Fruit fly (Drosophila melanogaster) whole organism, wandering third instar larva: ENCODE data around the gene asp.

Source experiments
- Dfd ChIP-seq: fragments of >200 bp; optimal IDR thresholded peaks from 2 replicates; lab custom pipeline; 2017; ENCODE audit warnings: missing biosample characterization, missing genetic modification characterization
- HLH106 ChIP-seq: fragments of 200-800 bp; optimal IDR thresholded peaks from 3 replicates; lab custom pipeline; 2019; ENCODE audit warnings: missing biosample characterization, mild to moderate bottlenecking, missing genetic modification characterization, moderate library complexity
- Hnf4 ChIP-seq: fragments of 200-800 bp; sonication (Bioruptor generic); optimal IDR thresholded peaks from 2 replicates; lab custom pipeline; 2016; ENCODE audit warnings: missing biosample characterization, mild to moderate bottlenecking, missing genetic modification characterization
- pan ChIP-seq: fragments of >200 bp; optimal IDR thresholded peaks from 2 replicates; lab custom pipeline; 2017

DNA sequence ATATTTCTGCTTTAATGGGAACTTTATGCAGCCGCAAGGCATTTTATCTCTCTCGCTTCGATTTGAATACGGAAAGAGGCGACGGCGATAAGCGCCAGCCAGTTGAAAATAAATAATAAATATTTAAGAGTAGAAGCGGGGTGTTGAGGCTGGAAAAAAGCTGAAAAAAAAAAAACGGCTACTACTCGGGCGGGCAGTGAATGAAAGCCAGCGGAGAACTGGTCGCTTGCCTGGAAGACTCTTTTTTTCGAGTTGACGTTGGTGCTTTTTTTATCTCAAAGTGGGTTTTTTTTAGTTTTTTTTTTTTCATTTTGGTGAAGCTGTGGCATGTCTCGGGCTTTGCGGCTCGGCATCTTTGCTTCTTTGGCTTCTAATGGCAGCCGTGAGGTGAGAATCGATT is 19.8 kb downstream of the asp start:
- TF ChIP-seq pan (lab: Kevin White, UChicago): no peak
- TF ChIP-seq Hnf4 (GFP tag; lab: Kevin White, UChicago): no peak
- no peak for TF ChIP-seq HLH106 (tag; lab: Kevin White, UChicago)
- TF ChIP-seq Dfd: no peak
